Fruit fly (Drosophila melanogaster) whole organism, embryonic: Measurements from ENCODE around the gene CG5160.

ENCODE experiments used
- CG11723 ChIP-seq: fragments of 200-800 bp; sonication (Bioruptor generic); optimal IDR thresholded peaks from 2 replicates; lab custom pipeline; 2017; ENCODE audit warnings: missing biosample characterization, mild to moderate bottlenecking, missing genetic modification characterization
- CG13287 ChIP-seq: fragments of 200-800 bp; sonication (Bioruptor generic); IDR thresholded peaks from 2 replicates; pipeline ENCODE4 v1.3.6; 2022; ENCODE audit warnings: missing biosample characterization, missing genetic modification characterization; ENCODE audit not compliant: partially characterized antibody
- CG13894 ChIP-seq: fragments of 200-800 bp; sonication (Bioruptor generic); optimal IDR thresholded peaks from 3 replicates; lab custom pipeline; 2018; ENCODE audit warnings: missing biosample characterization, mild to moderate bottlenecking, missing genetic modification characterization, moderate library complexity
- CG2875 ChIP-seq: fragments of 200-800 bp; sonication (Bioruptor generic); optimal IDR thresholded peaks from 2 replicates; lab custom pipeline; 2017; ENCODE audit warnings: missing biosample characterization, mild to moderate bottlenecking, missing genetic modification characterization, missing genetic modification reagents
- CG3163 ChIP-seq: fragments of 200-800 bp; sonication (Bioruptor generic); optimal IDR thresholded peaks from 3 replicates; lab custom pipeline; 2016; ENCODE audit warnings: missing biosample characterization, missing genetic modification characterization
- CG3281 ChIP-seq: fragments of 200-800 bp; sonication (Bioruptor generic); optimal IDR thresholded peaks from 3 replicates; lab custom pipeline; 2017; ENCODE audit warnings: missing biosample characterization, mild to moderate bottlenecking, missing genetic modification characterization
- CG33213 ChIP-seq: fragments of 200-800 bp; sonication (Bioruptor generic); optimal IDR thresholded peaks from 3 replicates; lab custom pipeline; 2016; ENCODE audit warnings: missing biosample characterization, missing genetic modification characterization
- CG3407 ChIP-seq: fragments of 200-800 bp; sonication (Bioruptor generic); optimal IDR thresholded peaks from 2 replicates; lab custom pipeline; 2018; ENCODE audit warnings: missing biosample characterization, mild to moderate bottlenecking, missing genetic modification characterization
- CG4707 ChIP-seq: fragments of 200-800 bp; sonication (Bioruptor generic); optimal IDR thresholded peaks from 2 replicates; lab custom pipeline; 2018; ENCODE audit warnings: missing biosample characterization, mild to moderate bottlenecking, missing genetic modification characterization, moderate library complexity
- CG4854 ChIP-seq: fragments of 200-800 bp; sonication (Bioruptor generic); optimal IDR thresholded peaks from 2 replicates; lab custom pipeline; 2016; ENCODE audit warnings: missing biosample characterization, missing genetic modification characterization, inconsistent platforms
- CG7357 ChIP-seq: fragments of 200-800 bp; sonication (Bioruptor generic); IDR thresholded peaks from 3 replicates; pipeline ENCODE4 v1.3.6; 2022; ENCODE audit warnings: missing biosample characterization, missing genetic modification characterization
- CG8281 ChIP-seq: fragments of 200-800 bp; sonication (Bioruptor generic); optimal IDR thresholded peaks from 2 replicates; lab custom pipeline; 2018; ENCODE audit warnings: missing biosample characterization, mild to moderate bottlenecking, missing genetic modification characterization, moderate library complexity
- CG9215 ChIP-seq: fragments of 200-800 bp; sonication (Bioruptor generic); IDR thresholded peaks from 2 replicates; pipeline ENCODE4 v1.3.6; 2022; ENCODE audit warnings: missing biosample characterization, missing genetic modification characterization
- CTCF ChIP-seq: fragments of 200-800 bp; sonication (Bioruptor generic); optimal IDR thresholded peaks from 2 replicates; lab custom pipeline; 2017; ENCODE audit warnings: missing biosample characterization, mild to moderate bottlenecking, missing genetic modification characterization, moderate library complexity
- Dip2 ChIP-seq: fragments of 200-800 bp; sonication (Bioruptor generic); IDR thresholded peaks from 2 replicates; pipeline ENCODE4 v1.3.6; 2022; ENCODE audit warnings: missing biosample characterization, missing genetic modification characterization
- Doc3 ChIP-seq: fragments of 200-800 bp; sonication (Bioruptor generic); IDR thresholded peaks from 3 replicates; pipeline ENCODE4 v1.3.6; 2022; ENCODE audit warnings: missing biosample characterization, missing genetic modification characterization; ENCODE audit not compliant: partially characterized antibody
- Dp ChIP-seq: fragments of 200-800 bp; sonication (Bioruptor generic); optimal IDR thresholded peaks from 2 replicates; lab custom pipeline; 2018; ENCODE audit warnings: missing biosample characterization, mild to moderate bottlenecking, missing genetic modification characterization, moderate library complexity
- Gug ChIP-seq: fragments of 200-800 bp; sonication (Bioruptor generic); IDR thresholded peaks from 4 replicates; pipeline ENCODE4 v1.3.6; 2022; ENCODE audit warnings: missing biosample characterization, missing genetic modification characterization
- Hand ChIP-seq: fragments of 200-800 bp; sonication (Bioruptor generic); optimal IDR thresholded peaks from 2 replicates; lab custom pipeline; 2017; ENCODE audit warnings: mild to moderate bottlenecking, missing biosample characterization, missing genetic modification reagents, missing genetic modification characterization
- HmgZ ChIP-seq: fragments of 200-800 bp; sonication (Bioruptor generic); optimal IDR thresholded peaks from 2 replicates; lab custom pipeline; 2018; ENCODE audit warnings: missing biosample characterization, mild to moderate bottlenecking, missing genetic modification characterization
- Hr78 ChIP-seq, 2 experiments: fragments of 200-800 bp in 1 of 2; fragments of >200 bp in 1 of 2; sonication (Bioruptor generic) in 1 of 2; optimal IDR thresholded peaks; 2 replicates each; lab custom pipeline; 2017 to 2019; ENCODE audit warnings: missing biosample characterization in 2 of 2, missing genetic modification characterization in 2 of 2, mild to moderate bottlenecking in 1 of 2, moderate library complexity in 1 of 2
- NC2β ChIP-seq: fragments of 200-800 bp; sonication (Bioruptor generic); optimal IDR thresholded peaks from 2 replicates; lab custom pipeline; 2016; ENCODE audit warnings: missing biosample characterization, missing genetic modification characterization
- Nf-YA ChIP-seq: fragments of 200-800 bp; sonication (Bioruptor generic); IDR thresholded peaks from 2 replicates; pipeline ENCODE4 v1.3.6; 2022; ENCODE audit warnings: missing biosample characterization, missing genetic modification characterization
- Nf-YC ChIP-seq: fragments of 200-800 bp; optimal IDR thresholded peaks from 3 replicates; lab custom pipeline; 2019; ENCODE audit warnings: missing biosample characterization, mild to moderate bottlenecking, missing genetic modification characterization, moderate library complexity
- ac ChIP-seq: fragments of 200-800 bp; sonication (Bioruptor generic); optimal IDR thresholded peaks from 3 replicates; lab custom pipeline; 2017; ENCODE audit warnings: missing biosample characterization, mild to moderate bottlenecking, missing genetic modification characterization
- bowl ChIP-seq: fragments of 200-800 bp; sonication (Bioruptor generic); IDR thresholded peaks from 2 replicates; pipeline ENCODE4 v1.3.6; 2022; ENCODE audit warnings: missing biosample characterization, missing genetic modification characterization
- cato ChIP-seq: fragments of 200-800 bp; sonication (Bioruptor generic); optimal IDR thresholded peaks from 2 replicates; lab custom pipeline; 2016; ENCODE audit warnings: missing biosample characterization, missing genetic modification characterization, borderline replicate concordance
- chif ChIP-seq, 2 experiments: fragments of 200-800 bp; sonication (Bioruptor generic); optimal IDR thresholded peaks; 3 replicates each; lab custom pipeline; 2016; ENCODE audit warnings: missing biosample characterization in 2 of 2, missing genetic modification characterization in 2 of 2
- chinmo ChIP-seq: fragments of 200-800 bp; sonication (Bioruptor generic); IDR thresholded peaks from 4 replicates; pipeline ENCODE4 v1.3.6; 2022; ENCODE audit warnings: missing biosample characterization, missing genetic modification characterization; ENCODE audit not compliant: partially characterized antibody
- dan ChIP-seq: fragments of 200-800 bp; sonication (Bioruptor generic); IDR thresholded peaks from 2 replicates; pipeline ENCODE4 v1.3.6; 2022; ENCODE audit warnings: missing biosample characterization, missing genetic modification characterization
- danr ChIP-seq: fragments of 200-800 bp; sonication (Bioruptor generic); IDR thresholded peaks from 2 replicates; pipeline ENCODE4 v1.3.6; 2022; ENCODE audit warnings: missing biosample characterization, missing genetic modification characterization
- dmrt11E ChIP-seq: fragments of 200-800 bp; sonication (Bioruptor generic); optimal IDR thresholded peaks from 3 replicates; lab custom pipeline; 2018; ENCODE audit warnings: missing biosample characterization, mild to moderate bottlenecking, missing genetic modification characterization, moderate library complexity
- eyg ChIP-seq: fragments of 200-800 bp; sonication (Bioruptor generic); optimal IDR thresholded peaks from 3 replicates; lab custom pipeline; 2016; ENCODE audit warnings: missing biosample characterization, missing genetic modification characterization
- fd96Cb ChIP-seq: fragments of 200-800 bp; sonication (Bioruptor generic); optimal IDR thresholded peaks from 2 replicates; lab custom pipeline; 2018; ENCODE audit warnings: missing biosample characterization, mild to moderate bottlenecking, missing genetic modification characterization, moderate library complexity
- fru ChIP-seq: fragments of >200 bp; optimal IDR thresholded peaks from 2 replicates; lab custom pipeline; 2017
- gcm2 ChIP-seq: fragments of 200-800 bp; sonication (Bioruptor generic); optimal IDR thresholded peaks from 2 replicates; lab custom pipeline; 2016; ENCODE audit warnings: missing biosample characterization, missing genetic modification characterization
- gro ChIP-seq: fragments of 200-800 bp; sonication (Bioruptor generic); optimal IDR thresholded peaks from 2 replicates; lab custom pipeline; 2016; ENCODE audit warnings: missing biosample characterization, missing genetic modification characterization
- oc ChIP-seq: fragments of 200-800 bp; sonication (Bioruptor generic); optimal IDR thresholded peaks from 2 replicates; lab custom pipeline; 2018; ENCODE audit warnings: missing biosample characterization, mild to moderate bottlenecking, missing genetic modification characterization, moderate library complexity
- onecut ChIP-seq: fragments of 200-800 bp; sonication (Bioruptor generic); IDR thresholded peaks from 2 replicates; pipeline ENCODE4 v1.3.6; 2022; ENCODE audit warnings: missing biosample characterization, missing genetic modification characterization
- org-1 ChIP-seq: fragments of 200-800 bp; sonication (Bioruptor generic); optimal IDR thresholded peaks from 2 replicates; lab custom pipeline; 2017; ENCODE audit warnings: missing biosample characterization, missing genetic modification characterization
- pnt ChIP-seq: fragments of 200-800 bp; sonication (Bioruptor generic); optimal IDR thresholded peaks from 3 replicates; lab custom pipeline; 2016; ENCODE audit warnings: missing biosample characterization, missing genetic modification characterization
- repo ChIP-seq: fragments of 200-800 bp; sonication (Bioruptor generic); optimal IDR thresholded peaks from 2 replicates; lab custom pipeline; 2016; ENCODE audit warnings: missing biosample characterization, missing genetic modification characterization
- sc ChIP-seq, 3 experiments: fragments of >200 bp in 2 of 3; fragments of 200-800 bp in 1 of 3; sonication (Bioruptor generic) in 1 of 3; optimal IDR thresholded peaks; 2 replicates in 2 of 3; 3 replicates in 1 of 3; lab custom pipeline; 2017; ENCODE audit warnings: mild to moderate bottlenecking in 1 of 3, missing biosample characterization in 1 of 3, missing genetic modification characterization in 1 of 3, missing genetic modification reagents in 1 of 3
- seq ChIP-seq: fragments of 200-800 bp; sonication (Bioruptor generic); IDR thresholded peaks from 2 replicates; pipeline ENCODE4 v1.3.6; 2022; ENCODE audit warnings: missing biosample characterization, missing genetic modification characterization
- sr ChIP-seq: fragments of 200-800 bp; sonication (Bioruptor generic); IDR thresholded peaks from 3 replicates; pipeline ENCODE4 v1.3.6; 2022; ENCODE audit warnings: missing biosample characterization, missing genetic modification characterization
- tio ChIP-seq: fragments of 200-800 bp; sonication (Bioruptor generic); optimal IDR thresholded peaks from 2 replicates; lab custom pipeline; 2017; ENCODE audit warnings: missing biosample characterization, missing genetic modification characterization, inconsistent platforms
- zen ChIP-seq: fragments of 200-800 bp; sonication (Bioruptor generic); optimal IDR thresholded peaks from 3 replicates; lab custom pipeline; 2018; ENCODE audit warnings: missing biosample characterization, mild to moderate bottlenecking, missing genetic modification characterization, moderate library complexity
- zf30C ChIP-seq: fragments of 200-800 bp; sonication (Bioruptor generic); optimal IDR thresholded peaks from 3 replicates; lab custom pipeline; 2018; ENCODE audit warnings: missing biosample characterization, mild to moderate bottlenecking, missing genetic modification characterization
- zfh2 ChIP-seq: fragments of 200-800 bp; sonication (Bioruptor generic); optimal IDR thresholded peaks from 2 replicates; lab custom pipeline; 2016; ENCODE audit warnings: missing biosample characterization, missing genetic modification characterization

Gene CG5160

DNA sequence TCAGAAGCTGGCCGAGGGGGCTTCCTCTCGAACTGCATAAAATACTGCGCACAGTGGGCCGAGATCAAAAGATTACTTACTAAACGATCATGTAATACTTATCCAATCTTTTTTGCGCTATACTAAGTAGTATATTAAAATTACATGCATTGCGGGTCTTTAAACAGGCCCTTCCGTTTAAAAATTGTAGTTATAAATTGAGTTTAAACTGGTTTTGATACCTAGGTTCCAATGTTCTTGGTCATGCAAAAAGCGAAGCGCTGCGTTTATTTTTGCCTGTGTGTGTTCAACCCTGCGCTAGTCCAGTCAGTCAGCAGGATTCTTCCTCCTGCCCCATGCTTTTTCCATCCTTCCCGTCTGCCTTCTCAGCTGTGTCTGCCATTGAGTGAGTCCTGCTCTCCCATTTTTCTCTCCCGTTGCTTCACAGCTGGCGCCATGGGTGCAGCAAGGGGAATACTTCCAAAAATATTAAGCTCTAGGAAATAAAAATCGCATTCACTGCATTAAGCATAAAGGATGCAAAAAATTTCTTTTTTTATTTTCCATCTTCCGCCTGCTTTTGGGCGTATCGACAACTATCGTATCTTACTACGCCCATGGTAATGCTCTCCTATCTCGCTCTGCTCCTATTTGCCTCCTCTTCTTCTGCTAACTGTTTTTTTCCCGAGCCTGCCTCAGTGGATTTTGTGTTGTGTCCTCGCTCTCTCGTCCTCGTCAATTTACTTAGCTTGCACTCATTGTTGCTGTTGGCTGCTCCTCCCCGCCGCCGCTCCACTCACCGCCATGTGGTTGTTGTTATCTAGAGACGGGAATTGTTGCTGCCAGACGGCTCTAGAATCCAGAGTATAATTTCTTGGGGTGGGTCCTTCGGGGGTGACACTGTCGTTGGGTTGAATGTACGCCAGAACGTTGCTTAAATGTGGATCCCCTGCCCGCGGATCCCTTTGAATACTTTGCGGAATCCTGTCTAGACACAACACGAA is 22.0 kb upstream of the CG5160 start (continued):
- no peak for TF ChIP-seq CG3407 (GFP tag; lab: Kevin White, UChicago)
- TF ChIP-seq cato (GFP tag; lab: Kevin White, UChicago) = peak; percentile 42
- TF ChIP-seq pnt (GFP tag; lab: Kevin White, UChicago) = peak; percentile 19
- peak; percentile 67 for TF ChIP-seq gro (GFP tag; lab: Kevin White, UChicago)
- peak; percentile 28 to 37 for TF ChIP-seq chif (GFP tag; optimal IDR thresholded peaks at IDR 0.05; lab: Kevin White, UChicago)
- TF ChIP-seq Gug (GFP tag; lab: Robert Waterston, UW) = peak; percentile 70
- peak; percentile 74 for TF ChIP-seq Hand (GFP tag; lab: Kevin White, UChicago)
- peak; percentile 14 for TF ChIP-seq gcm2 (GFP tag; lab: Kevin White, UChicago)
- peak; percentile 65; the same call in 2 of the 3 replicates for TF ChIP-seq CG7357 (GFP tag; lab: Robert Waterston, UW)
- TF ChIP-seq CG8281 (tag; lab: Kevin White, UChicago) = no peak
- no peak for TF ChIP-seq chinmo (GFP tag; lab: Robert Waterston, UW)
- peak; percentile 43 for TF ChIP-seq CG3163 (GFP tag; lab: Kevin White, UChicago)
- no peak for TF ChIP-seq CG13287 (GFP tag; lab: Robert Waterston, UW)
- TF ChIP-seq Nf-YA (GFP tag; lab: Robert Waterston, UW) = peak; percentile 60
- TF ChIP-seq sr = no peak
- TF ChIP-seq danr = peak; percentile 37; the same call in 1 of the 2 replicates
- peak; percentile 38 for TF ChIP-seq onecut
- no peak for TF ChIP-seq eyg (GFP tag; lab: Kevin White, UChicago)
- no peak for TF ChIP-seq zf30C (GFP tag; lab: Kevin White, UChicago)
- TF ChIP-seq seq = no peak
- TF ChIP-seq Nf-YC (tag; lab: Kevin White, UChicago) = no peak
- TF ChIP-seq repo (GFP tag; lab: Kevin White, UChicago) = peak; percentile 39
- TF ChIP-seq CTCF (GFP tag; lab: Kevin White, UChicago) = no peak
- TF ChIP-seq CG11723 (GFP tag; lab: Kevin White, UChicago) = no peak
- TF ChIP-seq zen = no peak
- TF ChIP-seq org-1 = peak; percentile 62
- no peak for TF ChIP-seq oc (tag; lab: Kevin White, UChicago)
- peak; percentile 22 for TF ChIP-seq dmrt11E (tag; lab: Kevin White, UChicago)
- peak; percentile 38 for TF ChIP-seq fd96Cb
- TF ChIP-seq NC2β = peak; percentile 66
- TF ChIP-seq bowl (GFP tag; lab: Robert Waterston, UW) = no peak
- no peak for TF ChIP-seq Dip2
- no peak for TF ChIP-seq Hr78 (GFP tag; optimal IDR thresholded peaks at IDR 0.05; lab: Kevin White, UChicago)
- TF ChIP-seq Dp = no peak
- TF ChIP-seq fru (lab: Kevin White, UChicago) = no peak
- peak; percentile 37 for TF ChIP-seq tio (GFP tag; lab: Kevin White, UChicago)
- peak; percentile 68 for TF ChIP-seq CG3281 (GFP tag; lab: Kevin White, UChicago)
- TF ChIP-seq CG4707 (GFP tag; lab: Kevin White, UChicago) = no peak
- TF ChIP-seq CG4854 (GFP tag; lab: Kevin White, UChicago) = no peak
- peak; percentile 21 for TF ChIP-seq CG33213 (GFP tag; lab: Kevin White, UChicago)
- TF ChIP-seq CG13894 (tag; lab: Kevin White, UChicago) = peak; percentile 81
- TF ChIP-seq dan (GFP tag; lab: Robert Waterston, UW) = no peak
- TF ChIP-seq zfh2 (GFP tag; lab: Kevin White, UChicago) = peak; percentile 82
- peak; percentile 71 for TF ChIP-seq CG9215 (GFP tag; lab: Robert Waterston, UW)
- no peak for TF ChIP-seq CG2875 (GFP tag; lab: Kevin White, UChicago)
- peak; percentile 69 for TF ChIP-seq HmgZ (tag; lab: Kevin White, UChicago)
- no peak for TF ChIP-seq sc (optimal IDR thresholded peaks at IDR 0.05; lab: Kevin White, UChicago)
- no peak for TF ChIP-seq sc (GFP tag; optimal IDR thresholded peaks at IDR 0.05; lab: Kevin White, UChicago)
- TF ChIP-seq Doc3 (GFP tag; lab: Robert Waterston, UW) = no peak
- no peak for TF ChIP-seq ac (GFP tag; lab: Kevin White, UChicago)
